Fruit fly (Drosophila melanogaster): Measurements from ENCODE around the gene Snmp1.

The Snmp1 gene

DNA sequence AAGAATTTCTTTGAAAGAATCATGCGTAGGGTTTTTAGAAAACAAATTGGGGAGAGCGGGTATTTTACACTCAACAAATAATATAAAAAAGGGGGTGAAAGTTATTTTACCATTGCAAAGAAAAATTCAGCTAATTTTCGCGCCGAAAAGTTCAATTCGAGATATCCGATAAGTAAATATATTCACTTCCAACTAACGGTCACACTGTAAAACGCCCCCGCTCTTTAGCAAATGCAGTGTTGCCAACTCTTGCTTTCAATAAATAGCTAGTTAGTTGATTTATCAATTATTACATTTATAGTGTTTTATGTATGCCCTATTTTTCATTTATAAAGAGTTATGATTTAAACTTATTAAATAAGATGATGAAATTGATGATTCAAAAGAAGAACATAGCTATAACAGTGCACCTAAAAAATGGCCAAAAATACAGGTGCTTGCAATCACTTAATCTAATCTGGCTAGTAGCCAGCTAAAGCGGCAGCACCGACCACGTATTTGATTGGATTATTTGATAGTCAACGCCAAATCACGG lies 29.7 kb downstream of the Snmp1 start, which contains the start of gene meigo:
TSS of gene meigo (plus strand) at position 51 of the 535 bp plus-strand sequence.
- TF ChIP-seq CrebA (GFP tag; optimal IDR thresholded peaks at IDR 0.05; ENCODE audit: borderline replicate concordance) (no peak), Sp1 (GFP tag; optimal IDR thresholded peaks at IDR 0.05) (peak; percentile 73), ey (GFP tag; optimal IDR thresholded peaks at IDR 0.05) (peak; percentile 74), lola (GFP tag; optimal IDR thresholded peaks at IDR 0.05) (no peak), usp (GFP tag; optimal IDR thresholded peaks at IDR 0.05) (no peak), sage (GFP tag; optimal IDR thresholded peaks at IDR 0.05) (no peak), Jra (GFP tag; optimal IDR thresholded peaks at IDR 0.05) (no peak), jim (GFP tag; optimal IDR thresholded peaks at IDR 0.05) (no peak), foxo (GFP tag; optimal IDR thresholded peaks at IDR 0.05) (no peak), OdsH (GFP tag; optimal IDR thresholded peaks at IDR 0.05) (peak; percentile 39), Hr78 (GFP tag; optimal IDR thresholded peaks at IDR 0.05) (no peak), tai (GFP tag; optimal IDR thresholded peaks at IDR 0.05) (no peak), rgr (GFP tag; optimal IDR thresholded peaks at IDR 0.05) (no peak), GATAd (GFP tag; optimal IDR thresholded peaks at IDR 0.05) (no peak), dsf (GFP tag; optimal IDR thresholded peaks at IDR 0.05; ENCODE audit: borderline replicate concordance) (no peak), h (GFP tag; optimal IDR thresholded peaks at IDR 0.05) (no peak), N (GFP tag; optimal IDR thresholded peaks at IDR 0.05) (no peak), Dif (GFP tag; optimal IDR thresholded peaks at IDR 0.05; ENCODE audit: partially characterized antibody) (no peak), Hnf4 (GFP tag; optimal IDR thresholded peaks at IDR 0.05) (no peak), Dfd (GFP tag; optimal IDR thresholded peaks at IDR 0.05) (no peak), Rel (GFP tag; optimal IDR thresholded peaks at IDR 0.05) (no peak), Rel (tag; optimal IDR thresholded peaks at IDR 0.05) (peak; percentile 40), fru (GFP tag; optimal IDR thresholded peaks at IDR 0.05) (no peak), br (GFP tag; optimal IDR thresholded peaks at IDR 0.05) (no peak), brk (GFP tag; optimal IDR thresholded peaks at IDR 0.05) (no peak), Vsx2 (GFP tag; optimal IDR thresholded peaks at IDR 0.05; ENCODE audit: partially characterized antibody) (no peak), woc (GFP tag; optimal IDR thresholded peaks at IDR 0.05) (peak; percentile 94), pan (optimal IDR thresholded peaks at IDR 0.05) (no peak), dl (GFP tag; optimal IDR thresholded peaks at IDR 0.05; ENCODE audit: insufficient read depth in 1 of 2, partially characterized antibody in 2 of 2) (no peak), Hr83 (GFP tag; optimal IDR thresholded peaks at IDR 0.05; ENCODE audit: poor library complexity, severe bottlenecking) (no peak), sv (GFP tag; optimal IDR thresholded peaks at IDR 0.05) (peak; percentile 25), CG9705 (GFP tag; optimal IDR thresholded peaks at IDR 0.05) (peak; percentile 57), dmrt93B (GFP tag; optimal IDR thresholded peaks at IDR 0.05) (no peak), Myc (optimal IDR thresholded peaks at IDR 0.05) (peak; percentile 98), Mio (GFP tag; optimal IDR thresholded peaks at IDR 0.05) (no peak), Abd-B (GFP tag; optimal IDR thresholded peaks at IDR 0.05) (no peak), HLH106 (tag; optimal IDR thresholded peaks at IDR 0.05) (peak; percentile 89), psq (GFP tag; optimal IDR thresholded peaks at IDR 0.05) (peak; percentile 41), CG32264 (GFP tag; optimal IDR thresholded peaks at IDR 0.05) (no peak)

DNA sequence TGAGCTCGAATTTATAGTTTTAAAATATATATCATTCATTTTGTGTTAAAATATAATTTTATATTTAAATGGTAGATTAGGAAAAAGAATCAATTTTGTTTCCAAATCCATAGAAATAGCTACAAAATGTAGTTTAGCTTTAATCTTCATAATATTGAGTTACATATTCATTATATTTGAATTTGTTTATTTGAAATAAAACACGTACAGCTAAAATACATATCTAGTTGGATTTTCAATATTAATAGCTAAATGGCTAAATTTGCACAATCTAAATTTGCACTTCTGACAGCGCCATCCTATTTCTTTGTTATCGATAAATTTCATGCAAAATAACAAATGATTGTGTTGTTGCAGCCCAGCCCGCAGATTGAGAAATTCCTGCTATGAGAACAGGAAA lies 34.1 kb downstream of the Snmp1 start, which contains the start of gene Usp8:
TSS of gene Usp8 (plus strand) at position 312 of the 400 bp plus-strand sequence.
- TF ChIP-seq Sp1 (GFP tag; optimal IDR thresholded peaks at IDR 0.05), result no peak
- peak; percentile 90 for TF ChIP-seq Dif (GFP tag; optimal IDR thresholded peaks at IDR 0.05; ENCODE audit: partially characterized antibody)
- TF ChIP-seq Myc (optimal IDR thresholded peaks at IDR 0.05), result peak; percentile 97
- no peak for TF ChIP-seq Hr78 (GFP tag; optimal IDR thresholded peaks at IDR 0.05)
- TF ChIP-seq dl (GFP tag; optimal IDR thresholded peaks at IDR 0.05; ENCODE audit: insufficient read depth in 1 of 2, partially characterized antibody in 2 of 2), result peak in 1 of 2 experiments; percentile 71
- TF ChIP-seq Vsx2 (GFP tag; optimal IDR thresholded peaks at IDR 0.05; ENCODE audit: partially characterized antibody), result peak; percentile 98
- peak; percentile 20 for TF ChIP-seq OdsH (GFP tag; optimal IDR thresholded peaks at IDR 0.05)
- TF ChIP-seq Hr83 (GFP tag; optimal IDR thresholded peaks at IDR 0.05; ENCODE audit: poor library complexity, severe bottlenecking), result no peak
